Worm (Caenorhabditis elegans) whole organism, L4 larva: ENCODE results near the gene srbc-60.

ENCODE experiments used
- F37D6.2 ChIP-seq: sonication (generic microtip); optimal IDR thresholded peaks from 2 replicates; lab custom pipeline; 2016; ENCODE audit warnings: mild to moderate bottlenecking, missing genetic modification characterization, missing compliant biosample characterization
- R02D3.7 ChIP-seq: fragments of 150-350 bp; sonication (generic microtip); optimal IDR thresholded peaks from 3 replicates; lab custom pipeline; 2014; ENCODE audit warnings: missing biosample characterization, missing genetic modification characterization
- Y105C5A.15 ChIP-seq: fragments of 200-800 bp; sonication (Bioruptor generic); IDR thresholded peaks from 2 replicates; pipeline ENCODE4 v1.3.6; 2022; ENCODE audit warnings: missing genetic modification characterization, missing compliant biosample characterization
- ZK337.2 ChIP-seq: fragments of 200-800 bp; sonication (Bioruptor generic); IDR thresholded peaks from 2 replicates; pipeline ENCODE4 v1.3.6; 2022; ENCODE audit warnings: missing genetic modification reagents, missing genetic modification characterization, missing compliant biosample characterization
- ZK546.5 ChIP-seq, 2 experiments: sonication (generic microtip); optimal IDR thresholded peaks; 2 replicates each; lab custom pipeline; 2017; ENCODE audit warnings: missing biosample characterization in 2 of 2, missing genetic modification characterization in 2 of 2
- ama-1 ChIP-seq: fragments of 150-350 bp; optimal IDR thresholded peaks from 2 replicates; lab custom pipeline; 2014; ENCODE audit warnings: inconsistent platforms, mixed read lengths
- arid-1 ChIP-seq: fragments of 200-800 bp; sonication (Bioruptor generic); conservative IDR thresholded peaks from 2 replicates; pipeline ENCODE4 v1.3.6; 2022; ENCODE audit warnings: missing genetic modification reagents, missing genetic modification characterization, missing compliant biosample characterization
- attf-4 ChIP-seq: sonication (generic microtip); optimal IDR thresholded peaks from 3 replicates; lab custom pipeline; 2017; ENCODE audit warnings: missing biosample characterization, missing genetic modification characterization
- ceh-28 ChIP-seq: fragments of 150-350 bp; optimal IDR thresholded peaks from 2 replicates; lab custom pipeline; 2014; ENCODE audit warnings: missing biosample characterization, missing genetic modification reagents, missing genetic modification characterization
- ceh-44 ChIP-seq: fragments of 200-800 bp; sonication (Bioruptor generic); IDR thresholded peaks from 2 replicates; pipeline ENCODE4 v1.3.6; 2022; ENCODE audit warnings: missing genetic modification reagents, missing genetic modification characterization, missing compliant biosample characterization
- ceh-62 ChIP-seq: sonication (generic microtip); optimal IDR thresholded peaks from 2 replicates; lab custom pipeline; 2017; ENCODE audit warnings: missing biosample characterization, missing genetic modification characterization
- ceh-82 ChIP-seq: sonication (generic microtip); optimal IDR thresholded peaks from 2 replicates; lab custom pipeline; 2017; ENCODE audit warnings: missing biosample characterization, missing genetic modification characterization
- cey-2 ChIP-seq: sonication (generic microtip); optimal IDR thresholded peaks from 3 replicates; lab custom pipeline; 2017; ENCODE audit warnings: missing genetic modification characterization, mild to moderate bottlenecking, missing compliant biosample characterization, antibody characterized with exemption, borderline replicate concordance; ENCODE audit not compliant: insufficient read depth
- ctbp-1 ChIP-seq: fragments of 200-800 bp; sonication (Bioruptor generic); IDR thresholded peaks from 2 replicates; pipeline ENCODE4 v1.3.6; 2022; ENCODE audit warnings: missing genetic modification reagents, missing genetic modification characterization, missing compliant biosample characterization
- daf-16 ChIP-seq, 3 experiments: sonication (generic microtip); optimal IDR thresholded peaks; 2 replicates each; lab custom pipeline; 2016 to 2017; ENCODE audit warnings: missing genetic modification characterization in 3 of 3, missing genetic modification reagents in 3 of 3, mild to moderate bottlenecking in 2 of 3, missing compliant biosample characterization in 2 of 3, missing biosample characterization in 1 of 3, moderate library complexity in 1 of 3
- dmd-8 ChIP-seq: fragments of 200-800 bp; sonication (Bioruptor generic); IDR thresholded peaks from 2 replicates; pipeline ENCODE4 v1.3.6; 2022; ENCODE audit warnings: missing genetic modification characterization, missing compliant biosample characterization
- dve-1 ChIP-seq: sonication (generic microtip); optimal IDR thresholded peaks from 2 replicates; lab custom pipeline; 2017; ENCODE audit warnings: antibody characterized with exemption, mild to moderate bottlenecking, missing genetic modification characterization, missing compliant biosample characterization; ENCODE audit not compliant: insufficient read depth
- egl-43 ChIP-seq: fragments of 200-800 bp; sonication (Bioruptor generic); IDR thresholded peaks from 2 replicates; pipeline ENCODE4 v1.3.6; 2022; ENCODE audit warnings: missing genetic modification reagents, missing genetic modification characterization, missing compliant biosample characterization
- fkh-10 ChIP-seq: fragments of 150-350 bp; optimal IDR thresholded peaks from 2 replicates; lab custom pipeline; 2014; ENCODE audit warnings: missing biosample characterization, missing genetic modification reagents, missing genetic modification characterization
- fos-1 ChIP-seq: fragments of 150-350 bp; optimal IDR thresholded peaks from 2 replicates; lab custom pipeline; 2014; ENCODE audit warnings: missing biosample characterization, missing genetic modification characterization
- hif-1 ChIP-seq, 2 experiments: sonication (generic microtip); optimal IDR thresholded peaks; 2 replicates each; lab custom pipeline; 2016 to 2017; ENCODE audit warnings: missing compliant biosample characterization in 2 of 2, missing genetic modification characterization in 2 of 2, missing genetic modification reagents in 2 of 2, missing genotype in 2 of 2, mild to moderate bottlenecking in 1 of 2
- hlh-11 ChIP-seq: fragments of 200-800 bp; sonication (Bioruptor generic); optimal IDR thresholded peaks from 2 replicates; lab custom pipeline; 2018; ENCODE audit warnings: mild to moderate bottlenecking, missing genetic modification characterization, missing compliant biosample characterization
- hmg-1.1 ChIP-seq: fragments of 200-800 bp; sonication (Bioruptor generic); IDR thresholded peaks from 2 replicates; pipeline ENCODE4 v1.3.6; 2022; ENCODE audit warnings: missing genetic modification reagents, missing genetic modification characterization, missing compliant biosample characterization
- jun-1 ChIP-seq: fragments of 150-350 bp; optimal IDR thresholded peaks from 2 replicates; lab custom pipeline; 2014; ENCODE audit warnings: missing biosample characterization, missing genetic modification reagents, missing genetic modification characterization
- lim-7 ChIP-seq: fragments of 200-800 bp; sonication (Bioruptor generic); IDR thresholded peaks from 2 replicates; pipeline ENCODE4 v1.3.6; 2022; ENCODE audit warnings: missing genetic modification characterization, missing compliant biosample characterization
- lin-15B ChIP-seq: fragments of 150-350 bp; sonication (generic microtip); optimal IDR thresholded peaks from 3 replicates; lab custom pipeline; 2014; ENCODE audit warnings: missing biosample characterization, missing genetic modification characterization
- madf-5 ChIP-seq, 2 experiments: fragments of 200-800 bp; sonication (Bioruptor generic); IDR thresholded peaks; 2 replicates each; pipeline ENCODE4 v1.3.6; 2022; ENCODE audit warnings: missing compliant biosample characterization in 2 of 2, missing genetic modification characterization in 2 of 2
- mxl-2 ChIP-seq: fragments of 200-800 bp; sonication (Bioruptor generic); conservative IDR thresholded peaks from 2 replicates; pipeline ENCODE4 v1.3.6; 2022; ENCODE audit warnings: missing genetic modification reagents, missing genetic modification characterization, missing compliant biosample characterization
- mxl-3 ChIP-seq: fragments of 200-800 bp; sonication (Bioruptor generic); optimal IDR thresholded peaks from 2 replicates; lab custom pipeline; 2018; ENCODE audit warnings: mild to moderate bottlenecking, missing genetic modification characterization, missing compliant biosample characterization
- nhr-11 ChIP-seq: fragments of 150-350 bp; optimal IDR thresholded peaks from 2 replicates; lab custom pipeline; 2014; ENCODE audit warnings: missing biosample characterization, missing genetic modification characterization
- nhr-41 ChIP-seq: fragments of 200-800 bp; sonication (Bioruptor generic); IDR thresholded peaks from 2 replicates; pipeline ENCODE4 v1.3.6; 2022; ENCODE audit warnings: missing genetic modification reagents, missing genetic modification characterization, missing compliant biosample characterization
- nhr-42 ChIP-seq: fragments of 200-800 bp; sonication (Bioruptor generic); IDR thresholded peaks from 2 replicates; pipeline ENCODE4 v1.3.6; 2022; ENCODE audit warnings: missing genetic modification characterization, missing compliant biosample characterization
- nhr-6 ChIP-seq: fragments of 150-350 bp; optimal IDR thresholded peaks from 2 replicates; lab custom pipeline; 2014; ENCODE audit warnings: missing biosample characterization, missing genetic modification characterization
- nhr-77 ChIP-seq: fragments of 150-350 bp; optimal IDR thresholded peaks from 2 replicates; lab custom pipeline; 2014; ENCODE audit warnings: missing biosample characterization, missing genetic modification characterization
- pha-4 ChIP-seq, 2 experiments: fragments of 150-350 bp in 1 of 2; fragments of 200-800 bp in 1 of 2; sonication (Bioruptor generic) in 1 of 2; IDR thresholded peaks in 1 of 2; optimal IDR thresholded peaks in 1 of 2; 2 replicates each; pipeline versions ENCODE4 v1.3.6 to Lab custom; 2014 to 2022; ENCODE audit warnings: missing genetic modification characterization in 2 of 2, missing genetic modification reagents in 2 of 2, missing biosample characterization in 1 of 2, missing compliant biosample characterization in 1 of 2
- rbr-2 ChIP-seq: sonication (generic microtip); optimal IDR thresholded peaks from 2 replicates; lab custom pipeline; 2016; ENCODE audit warnings: missing genotype, missing genetic modification characterization, missing compliant biosample characterization
- set-16 ChIP-seq: fragments of 200-800 bp; sonication (Bioruptor generic); IDR thresholded peaks from 2 replicates; pipeline ENCODE4 v1.3.6; 2022; ENCODE audit warnings: missing genetic modification reagents, missing genetic modification characterization, missing compliant biosample characterization
- snpc-1.2 ChIP-seq: fragments of 200-800 bp; sonication (Bioruptor generic); IDR thresholded peaks from 2 replicates; pipeline ENCODE4 v1.3.6; 2022; ENCODE audit warnings: missing genetic modification reagents, missing genetic modification characterization, missing compliant biosample characterization
- snpc-4 ChIP-seq: fragments of 150-350 bp; optimal IDR thresholded peaks from 2 replicates; lab custom pipeline; 2014; ENCODE audit warnings: missing biosample characterization, missing genetic modification characterization
- spr-3 ChIP-seq: fragments of 200-800 bp; sonication (Bioruptor generic); optimal IDR thresholded peaks from 2 replicates; lab custom pipeline; 2018; ENCODE audit warnings: mild to moderate bottlenecking, missing genetic modification characterization, missing compliant biosample characterization
- tag-97 ChIP-seq: fragments of 200-800 bp; sonication (Bioruptor generic); IDR thresholded peaks from 2 replicates; pipeline ENCODE4 v1.3.6; 2022; ENCODE audit warnings: missing genetic modification characterization, missing compliant biosample characterization
- tra-1 ChIP-seq: fragments of 200-800 bp; sonication (Bioruptor generic); IDR thresholded peaks from 2 replicates; pipeline ENCODE4 v1.3.6; 2022; ENCODE audit warnings: missing genetic modification reagents, missing genetic modification characterization, missing compliant biosample characterization
- unc-62 ChIP-seq, 3 experiments: fragments of 150-350 bp in 1 of 3; sonication (generic microtip); optimal IDR thresholded peaks in 2 of 3; peaks in 1 of 3; 1 replicate in 1 of 3; 2 replicates in 2 of 3; lab custom pipeline; 2014 to 2017; ENCODE audit warnings: missing biosample characterization in 3 of 3, missing genetic modification characterization in 3 of 3, missing genetic modification reagents in 3 of 3, missing genotype in 1 of 3
- zfp-2 ChIP-seq: sonication (generic microtip); optimal IDR thresholded peaks from 2 replicates; lab custom pipeline; 2016; ENCODE audit warnings: mild to moderate bottlenecking, missing genetic modification characterization, missing compliant biosample characterization
- ztf-11 ChIP-seq: fragments of 150-350 bp; optimal IDR thresholded peaks from 2 replicates; lab custom pipeline; 2014; ENCODE audit warnings: missing biosample characterization, missing genetic modification characterization

Gene srbc-60

DNA sequence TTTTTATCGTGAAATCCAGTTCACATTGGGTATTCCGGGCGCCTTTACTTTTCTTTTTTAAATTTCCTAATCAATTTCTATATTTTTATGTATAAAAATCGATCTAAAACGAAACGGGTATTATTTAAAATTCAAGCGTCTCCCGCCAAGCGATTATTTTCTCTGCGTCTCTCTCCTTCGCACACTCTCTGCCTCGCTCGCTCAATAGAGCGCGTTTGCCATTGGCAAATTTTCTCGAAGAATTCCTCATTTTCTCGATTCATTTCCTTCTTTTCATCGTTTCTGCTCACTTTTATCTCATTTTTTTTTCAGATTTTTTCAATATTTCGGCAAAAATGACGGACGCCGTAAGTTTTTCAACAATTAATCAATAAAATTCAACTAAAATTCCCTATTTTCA is 6.8 kb upstream of the srbc-60 start, which contains the start of gene sti-1 (continued):
- TF ChIP-seq nhr-41 (GFP tag; lab: Robert Waterston, UW), result no peak
- TF ChIP-seq hmg-1.1 (GFP tag; lab: Robert Waterston, UW), result peak; percentile 72
- peak; percentile 32 for TF ChIP-seq jun-1 (tag; lab: Kevin White, UChicago)
- TF ChIP-seq madf-5 (GFP tag; IDR thresholded peaks at IDR 0.05; lab: Robert Waterston, UW), result no peak
- 0 out of 2 replicates have a peak, but pooled peaks have one; percentile 40 for TF ChIP-seq tra-1 (GFP tag; lab: Robert Waterston, UW)
- no peak for TF ChIP-seq ztf-11 (tag; lab: Kevin White, UChicago)
- no peak for TF ChIP-seq tag-97 (GFP tag; lab: Robert Waterston, UW)
- TF ChIP-seq fkh-10 (GFP tag; lab: Kevin White, UChicago), result peak; percentile 35
- no peak for TF ChIP-seq dmd-8 (GFP tag; lab: Robert Waterston, UW)
- TF ChIP-seq hif-1 (tag; optimal IDR thresholded peaks at IDR 0.05; lab: Kevin White, UChicago), result peak in 1 of 2 experiments; percentile 41
- TF ChIP-seq arid-1 (GFP tag; lab: Robert Waterston, UW), result no peak
- no peak for TF ChIP-seq ceh-44 (GFP tag; lab: Robert Waterston, UW)
- no peak for TF ChIP-seq set-16 (GFP tag; lab: Robert Waterston, UW)
- TF ChIP-seq cey-2 (tag; lab: Kevin White, UChicago), result no peak
- TF ChIP-seq ceh-82 (tag; lab: Kevin White, UChicago), result no peak
- TF ChIP-seq R02D3.7 (tag; lab: Kevin White, UChicago), result no peak
- peak; percentile 67 for TF ChIP-seq nhr-6 (tag; lab: Kevin White, UChicago)
- TF ChIP-seq nhr-42 (GFP tag; lab: Robert Waterston, UW), result peak; percentile 69; the same call in 1 of the 2 replicates
- no peak for TF ChIP-seq Y105C5A.15 (GFP tag; lab: Robert Waterston, UW)
- TF ChIP-seq attf-4 (tag; lab: Kevin White, UChicago), result no peak
- TF ChIP-seq zfp-2 (tag; lab: Kevin White, UChicago), result no peak

DNA sequence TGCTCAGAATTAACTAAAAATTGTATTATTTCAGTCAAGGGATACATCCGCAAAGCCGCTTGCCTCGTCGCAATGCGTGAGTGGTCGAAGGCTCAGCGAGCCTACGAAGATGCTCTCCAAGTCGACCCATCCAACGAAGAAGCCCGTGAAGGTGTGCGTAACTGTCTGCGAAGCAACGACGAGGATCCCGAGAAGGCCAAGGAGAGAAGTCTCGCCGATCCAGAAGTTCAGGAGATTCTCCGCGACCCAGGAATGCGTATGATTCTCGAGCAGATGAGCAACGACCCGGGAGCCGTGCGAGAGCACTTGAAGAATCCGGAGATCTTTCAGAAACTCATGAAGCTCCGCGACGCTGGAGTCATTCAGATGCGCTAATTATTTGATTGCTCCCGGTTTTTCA is 5.8 kb upstream of the srbc-60 start:
- TF ChIP-seq set-16 (GFP tag; lab: Robert Waterston, UW) (peak; percentile 72), snpc-1.2 (GFP tag; lab: Robert Waterston, UW) (no peak), madf-5 (GFP tag; IDR thresholded peaks at IDR 0.05; lab: Robert Waterston, UW) (0 out of 4 replicates have a peak, but pooled peaks of 1 of the 2 experiments have one; percentile 30)

- 0 out of 2 replicates have a peak, but pooled peaks have one; percentile 21 for TF ChIP-seq ctbp-1 (GFP tag; lab: Robert Waterston, UW)
- TF ChIP-seq hmg-1.1 (GFP tag; lab: Robert Waterston, UW), result no peak
- no peak for TF ChIP-seq fos-1
- no peak for TF ChIP-seq snpc-4
- no peak for TF ChIP-seq lin-15B (tag; lab: Kevin White, UChicago)
- TF ChIP-seq dve-1 (tag; lab: Kevin White, UChicago), result no peak
- no peak for TF ChIP-seq mxl-2 (GFP tag; lab: Robert Waterston, UW)
- no peak for TF ChIP-seq egl-43
- peak; percentile 11; the same call in 1 of the 2 replicates for TF ChIP-seq pha-4 (GFP tag; IDR thresholded peaks at IDR 0.05; lab: Robert Waterston, UW)
- TF ChIP-seq pha-4 (tag; optimal IDR thresholded peaks at IDR 0.05; lab: Kevin White, UChicago), result no peak
- TF ChIP-seq F37D6.2 (tag; lab: Kevin White, UChicago), result no peak
- no peak for TF ChIP-seq ceh-62 (tag; lab: Kevin White, UChicago)
- no peak for TF ChIP-seq nhr-11
- TF ChIP-seq nhr-77 (tag; lab: Kevin White, UChicago), result no peak
- no peak for TF ChIP-seq hif-1 (tag; optimal IDR thresholded peaks at IDR 0.05; lab: Kevin White, UChicago)
- TF ChIP-seq ZK546.5 (tag; optimal IDR thresholded peaks at IDR 0.05; lab: Kevin White, UChicago), result no peak
- no peak for TF ChIP-seq lim-7 (GFP tag; lab: Robert Waterston, UW)
- TF ChIP-seq hlh-11 (tag; lab: Kevin White, UChicago), result no peak
- TF ChIP-seq ZK337.2 (GFP tag; lab: Robert Waterston, UW), result no peak
- no peak for TF ChIP-seq daf-16 (GFP tag; optimal IDR thresholded peaks at IDR 0.05; lab: Kevin White, UChicago)
- TF ChIP-seq daf-16 (tag; optimal IDR thresholded peaks at IDR 0.05; lab: Kevin White, UChicago), result peak; percentile 14
- no peak for TF ChIP-seq cey-2 (tag; lab: Kevin White, UChicago)
- TF ChIP-seq ama-1, result peak; percentile 69
- TF ChIP-seq spr-3, result no peak
- no peak for TF ChIP-seq mxl-3
- TF ChIP-seq unc-62 (GFP tag; optimal IDR thresholded peaks at IDR 0.05 in 1 of 2; lab: Kevin White, UChicago), result no peak
- no peak for TF ChIP-seq unc-62 (tag; optimal IDR thresholded peaks at IDR 0.05; lab: Kevin White, UChicago)
- peak; percentile 21 for TF ChIP-seq rbr-2
- TF ChIP-seq zfp-2 (tag; lab: Kevin White, UChicago), result no peak
- no peak for TF ChIP-seq ceh-28 (tag; lab: Kevin White, UChicago)
These were observed 5.2 kb upstream of the srbc-60 start, which contains the start of gene srbc-58 for ce11 chrV:774875-775359. TSS of gene srbc-58 (plus strand) at chrV:774995.
